Worm (Caenorhabditis elegans): ENCODE results near the gene ZK856.14.

DNA sequence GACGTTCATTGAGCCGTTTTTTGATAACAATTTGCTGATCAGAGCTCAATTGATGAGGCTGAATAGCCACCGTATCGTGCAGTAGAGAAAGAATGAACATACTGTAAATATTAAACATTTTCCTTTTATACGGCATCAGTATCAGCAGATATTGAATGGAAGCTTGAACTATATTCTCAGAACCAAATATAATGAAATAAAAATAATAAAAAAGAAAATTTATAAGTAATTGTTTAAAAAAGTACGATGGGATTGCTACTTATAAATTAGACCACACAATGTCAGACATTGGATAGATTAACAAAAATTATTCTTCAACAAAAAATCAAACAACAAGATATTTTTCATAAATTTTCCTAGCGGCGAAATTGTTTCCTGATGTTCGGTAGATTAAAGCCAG lies 10.3 kb upstream of the ZK856.14 start, which contains the start of gene rpc-25:
- TF ChIP-seq skn-1 (tag; optimal IDR thresholded peaks at IDR 0.05), result no peak
- TF ChIP-seq nhr-12 (tag; optimal IDR thresholded peaks at IDR 0.05), result no peak
- no peak for TF ChIP-seq lsy-2 (tag; optimal IDR thresholded peaks at IDR 0.05)
- TF ChIP-seq snpc-4 (tag; optimal IDR thresholded peaks at IDR 0.05), result no peak
- no peak for TF ChIP-seq lin-39 (tag; optimal IDR thresholded peaks at IDR 0.05)
- TF ChIP-seq unc-62 (GFP tag; optimal IDR thresholded peaks at IDR 0.05), result no peak
- TF ChIP-seq ceh-82 (tag; optimal IDR thresholded peaks at IDR 0.05), result no peak
- TF ChIP-seq nhr-77 (tag; optimal IDR thresholded peaks at IDR 0.05), result no peak

Data from whole organism, L2 larva.